Fruit fly (Drosophila melanogaster): ENCODE measurements around the gene CG18598.

DNA sequence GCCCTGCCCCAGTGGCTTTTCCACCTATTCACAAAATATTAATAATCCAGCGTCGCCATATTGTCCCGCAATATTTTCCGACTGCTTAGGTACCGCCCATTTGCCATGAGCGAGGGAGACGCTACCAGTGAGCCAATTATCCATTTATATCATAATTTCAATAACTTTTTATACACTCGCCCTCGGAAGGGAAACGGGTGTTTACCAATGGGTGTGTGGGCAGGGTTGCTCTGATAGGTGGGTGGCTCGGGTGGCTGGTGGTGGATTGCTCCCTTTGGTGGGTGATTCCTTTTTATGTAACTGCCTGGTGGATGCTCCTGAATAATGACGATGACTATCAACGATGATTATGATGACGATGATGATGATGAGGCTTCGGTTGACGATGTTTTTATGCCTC is 15.8 kb downstream of the CG18598 start:
- TF ChIP-seq psq (optimal IDR thresholded peaks at IDR 0.05), result no peak
- no peak for TF ChIP-seq insv (optimal IDR thresholded peaks at IDR 0.05)
- TF ChIP-seq h (optimal IDR thresholded peaks at IDR 0.05), result no peak
- no peak for TF ChIP-seq Sin3A (optimal IDR thresholded peaks at IDR 0.05)
